Worm (Caenorhabditis elegans): ENCODE results near the gene F11A10.6.
"Not testable (repeated sequence)": the region's sequence is repeated elsewhere in the genome, so short reads cannot be mapped to it uniquely, and the experiment has no call there.

The F11A10.6 gene

DNA sequence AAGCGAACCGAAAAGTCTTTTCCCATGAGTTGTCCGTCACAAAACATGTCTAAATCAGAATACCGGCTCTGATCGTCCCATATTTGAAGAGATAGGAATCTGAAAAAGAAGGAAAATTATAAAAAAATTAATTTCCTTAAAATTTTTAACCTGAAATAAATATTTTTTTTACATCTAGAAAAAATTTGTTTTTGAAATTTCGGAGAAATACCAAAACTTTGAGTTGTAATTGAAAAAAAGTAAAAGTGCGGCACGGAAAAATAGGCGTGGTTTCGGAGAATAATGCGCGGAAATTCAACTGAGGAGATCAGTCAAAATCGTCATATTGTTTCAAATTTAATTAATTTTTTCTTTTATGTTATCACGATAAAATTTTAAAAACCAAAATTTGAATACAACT is at the start of gene F11A10.6:
F11A10.6 (minus strand) TSS at position 101 of the 400 bp plus-strand sequence.
- TF ChIP-seq dao-5 (tag; optimal IDR thresholded peaks at IDR 0.05) (no peak), W03F9.2 (tag; optimal IDR thresholded peaks at IDR 0.05) (no peak), him-1 (tag; optimal IDR thresholded peaks at IDR 0.05) (no peak)

DNA sequence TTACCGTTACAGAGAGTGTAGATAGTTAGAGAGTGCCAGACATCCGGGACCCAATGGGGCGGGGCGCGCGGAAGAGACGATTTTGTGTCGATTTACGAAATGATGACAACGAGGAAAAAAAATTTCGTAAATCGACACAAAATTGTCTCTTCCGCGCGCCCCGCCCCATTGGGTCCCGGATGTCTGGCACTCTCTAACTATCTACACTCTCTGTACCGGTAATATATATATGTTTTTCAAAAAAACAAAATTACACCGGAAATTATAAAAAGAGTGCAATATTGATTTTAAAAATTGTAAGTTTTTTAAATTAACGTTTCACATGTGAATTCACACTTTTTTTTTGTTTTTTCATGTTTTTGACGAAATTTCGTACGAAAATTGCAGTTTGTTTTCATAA is 48.6 kb upstream of the F11A10.6 start, which contains the start of gene B0001.4:
B0001.4 (minus strand) TSS at position 101 of the 400 bp plus-strand sequence.
- TF ChIP-seq him-1, dao-5, W03F9.2 (tag; optimal IDR thresholded peaks at IDR 0.05): not testable (repeated sequence)

DNA sequence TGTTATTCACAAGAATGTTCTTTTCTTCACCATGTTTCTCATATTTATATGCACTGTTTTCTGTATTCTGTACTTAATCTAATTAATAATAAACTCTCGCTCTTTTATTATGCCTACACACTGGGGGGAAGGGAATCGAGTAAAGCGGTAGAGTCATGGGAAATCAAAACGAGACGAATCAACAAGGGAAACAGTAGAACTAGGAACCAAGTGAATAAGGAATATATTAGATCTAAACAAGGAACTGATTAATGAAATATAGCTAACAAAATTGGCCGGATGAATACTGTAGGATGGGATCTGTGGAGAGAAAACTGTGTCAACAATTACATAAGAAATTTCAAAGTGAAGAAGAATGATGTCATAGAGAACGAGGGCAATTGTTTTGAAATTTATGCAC is 45.5 kb upstream of the F11A10.6 start:
- TF ChIP-seq dao-5 (tag; optimal IDR thresholded peaks at IDR 0.05) = no peak
- no peak for TF ChIP-seq him-1 (tag; optimal IDR thresholded peaks at IDR 0.05)
- TF ChIP-seq W03F9.2 (tag; optimal IDR thresholded peaks at IDR 0.05) = no peak

DNA sequence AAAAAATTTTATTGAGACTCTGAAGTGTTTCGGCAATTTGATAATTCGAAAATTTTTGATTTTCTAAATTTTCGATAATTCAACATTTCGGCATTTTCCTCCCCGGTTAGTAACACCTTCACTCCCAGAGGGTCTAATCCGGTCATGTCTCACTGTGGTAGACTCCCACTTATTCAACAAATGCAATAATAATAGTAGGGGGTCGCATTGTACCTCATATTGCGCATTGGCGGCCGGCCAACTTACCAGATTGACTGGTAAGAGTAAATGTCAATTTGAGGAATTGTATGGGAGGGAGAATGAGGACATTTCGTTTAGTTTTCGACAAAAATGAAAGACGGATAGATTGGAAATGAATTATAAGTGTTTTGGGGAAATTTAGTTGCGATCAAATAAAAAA is 44.3 kb upstream of the F11A10.6 start:
- TF ChIP-seq W03F9.2 (tag; optimal IDR thresholded peaks at IDR 0.05) = no peak
- TF ChIP-seq him-1 (tag; optimal IDR thresholded peaks at IDR 0.05) = no peak
- no peak for TF ChIP-seq dao-5 (tag; optimal IDR thresholded peaks at IDR 0.05)

DNA sequence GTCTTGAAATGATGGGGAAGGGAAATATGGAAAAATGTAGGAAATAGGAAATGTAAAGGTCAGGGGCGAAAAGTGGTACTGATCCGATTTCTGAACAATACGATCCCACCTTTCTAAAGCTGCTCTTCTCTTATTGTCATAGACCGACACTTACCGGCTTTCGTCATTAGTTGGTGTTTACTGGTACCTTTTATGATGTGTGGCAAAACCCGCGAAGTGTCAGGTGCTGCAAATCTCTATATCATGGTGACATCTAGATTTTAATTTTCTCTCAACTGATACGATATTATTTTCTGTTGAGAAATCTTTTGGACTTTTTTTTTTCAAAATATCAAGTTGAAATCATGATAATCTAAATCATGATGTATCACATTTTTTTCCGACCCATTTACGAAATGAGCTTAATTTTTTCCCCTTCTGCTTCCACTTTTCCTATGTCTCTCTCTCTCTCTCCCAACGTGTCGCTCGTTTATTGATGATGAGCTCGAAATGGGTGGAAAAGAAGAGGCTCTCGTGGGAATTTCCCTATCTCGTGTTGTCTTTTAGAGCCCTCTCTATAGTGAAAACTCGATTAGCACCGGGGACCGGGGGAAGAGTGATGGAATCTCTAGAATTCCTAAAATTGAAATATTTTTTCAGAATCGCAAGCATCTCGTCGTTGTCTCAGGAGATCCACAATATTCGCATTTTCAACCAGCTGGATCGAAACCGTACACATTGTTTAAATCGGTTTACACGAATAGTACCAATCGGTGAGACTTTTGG is 42.0 kb upstream of the F11A10.6 start:
- no peak for TF ChIP-seq him-1 (tag; optimal IDR thresholded peaks at IDR 0.05)

DNA sequence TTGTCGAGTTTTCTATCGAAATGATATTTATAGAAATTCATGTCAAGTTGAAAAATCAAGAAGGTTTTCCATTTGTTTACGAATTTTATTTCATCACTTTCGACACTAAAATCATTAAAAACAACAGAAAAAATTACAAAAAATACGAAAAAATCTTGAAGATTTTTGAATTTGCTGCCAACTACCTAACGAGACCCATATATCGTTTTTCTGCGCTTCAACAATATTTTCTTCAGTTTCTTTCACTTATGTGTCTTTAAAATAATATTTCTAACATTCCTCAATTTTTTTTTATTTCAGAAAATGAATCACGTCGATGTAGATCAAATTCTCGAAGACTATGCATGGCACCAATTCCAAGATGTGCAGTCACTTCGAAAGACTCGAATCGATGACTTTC is 39.8 kb upstream of the F11A10.6 start, which contains the start of gene lin-24:
lin-24 (plus strand) TSS at position 301 of the 400 bp plus-strand sequence.
- TF ChIP-seq dao-5 (tag; optimal IDR thresholded peaks at IDR 0.05) = no peak
- TF ChIP-seq W03F9.2 (tag; optimal IDR thresholded peaks at IDR 0.05) = no peak
- TF ChIP-seq him-1 (tag; optimal IDR thresholded peaks at IDR 0.05) = no peak

DNA sequence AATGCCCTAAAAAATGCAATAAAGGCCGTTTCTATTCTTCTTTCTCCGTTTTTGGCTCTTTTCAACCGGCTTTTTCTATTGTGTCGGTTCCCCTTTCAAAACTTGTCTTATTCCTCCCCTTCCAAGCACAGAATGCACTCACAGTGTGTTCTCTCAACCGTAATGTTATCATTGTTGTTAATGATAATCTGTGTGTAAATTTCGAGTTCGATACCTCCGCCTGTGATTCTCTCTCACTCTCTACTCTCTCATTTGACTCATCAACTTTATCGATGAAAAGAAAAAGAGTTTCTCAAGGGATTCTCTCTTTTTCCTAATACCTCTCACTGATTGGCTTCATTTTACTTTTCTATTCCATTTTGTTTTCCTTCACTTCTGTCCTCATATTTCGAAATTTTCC is 39.3 kb upstream of the F11A10.6 start:
- no peak for TF ChIP-seq dao-5 (tag; optimal IDR thresholded peaks at IDR 0.05)
- no peak for TF ChIP-seq him-1 (tag; optimal IDR thresholded peaks at IDR 0.05)
- TF ChIP-seq W03F9.2 (tag; optimal IDR thresholded peaks at IDR 0.05) = no peak

DNA sequence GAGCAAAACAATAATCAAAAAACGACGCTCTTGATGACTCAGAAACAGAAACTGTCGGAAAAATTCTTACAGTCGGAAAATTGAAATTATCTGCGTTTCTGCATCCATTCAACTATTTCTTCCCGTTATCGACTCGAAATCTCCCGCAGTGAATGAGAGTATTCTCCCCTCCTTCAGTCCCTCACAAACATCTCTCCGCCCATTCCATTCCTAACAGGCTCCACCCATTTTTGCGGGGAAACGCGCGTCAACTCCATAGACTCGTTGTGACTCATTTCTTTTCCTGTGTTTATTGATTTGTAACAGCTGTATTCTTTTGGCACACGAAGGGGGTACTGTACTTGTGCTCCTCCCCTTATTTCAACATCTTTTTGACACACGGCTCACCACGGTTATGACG is 38.4 kb upstream of the F11A10.6 start:
- TF ChIP-seq him-1 (tag; optimal IDR thresholded peaks at IDR 0.05) (no peak), W03F9.2 (tag; optimal IDR thresholded peaks at IDR 0.05) (no peak), dao-5 (tag; optimal IDR thresholded peaks at IDR 0.05) (no peak)

DNA sequence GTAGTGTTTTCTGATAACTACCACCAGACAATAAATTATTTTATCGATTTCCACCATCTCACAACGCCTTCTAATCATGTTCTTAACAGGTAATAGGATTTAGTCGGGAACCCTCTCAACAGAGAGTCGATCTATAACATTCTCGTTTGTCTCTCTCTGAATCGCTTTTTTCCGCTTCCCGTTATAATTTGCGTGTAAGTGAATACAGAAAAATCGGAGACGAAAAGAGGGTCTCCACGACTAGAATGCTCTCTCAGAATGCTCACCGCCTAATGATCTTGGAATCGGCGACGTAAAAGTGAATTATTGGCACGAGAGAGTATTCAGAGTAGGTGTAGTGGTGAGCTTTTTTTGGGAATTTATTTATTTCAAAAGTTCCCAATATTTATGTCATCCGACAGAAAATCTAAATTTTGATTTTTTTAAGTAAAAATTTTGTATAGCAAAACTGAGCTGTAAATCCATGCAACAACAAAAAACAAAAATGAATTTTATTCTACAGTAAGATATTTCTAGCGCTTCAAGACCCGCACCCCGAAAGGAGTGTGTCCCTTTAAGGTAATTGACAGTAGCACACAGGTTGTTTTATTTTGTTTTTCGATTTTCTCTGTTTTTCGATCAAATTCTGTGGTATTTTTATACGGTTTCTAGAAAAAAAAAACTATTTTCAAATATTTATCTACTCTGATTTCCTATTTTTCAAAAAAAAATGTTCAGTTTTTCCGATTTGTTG is 37.5 kb upstream of the F11A10.6 start:
- TF ChIP-seq W03F9.2 (tag; optimal IDR thresholded peaks at IDR 0.05) = no peak
- TF ChIP-seq dao-5 (tag; optimal IDR thresholded peaks at IDR 0.05) = no peak
- no peak for TF ChIP-seq him-1 (tag; optimal IDR thresholded peaks at IDR 0.05)

DNA sequence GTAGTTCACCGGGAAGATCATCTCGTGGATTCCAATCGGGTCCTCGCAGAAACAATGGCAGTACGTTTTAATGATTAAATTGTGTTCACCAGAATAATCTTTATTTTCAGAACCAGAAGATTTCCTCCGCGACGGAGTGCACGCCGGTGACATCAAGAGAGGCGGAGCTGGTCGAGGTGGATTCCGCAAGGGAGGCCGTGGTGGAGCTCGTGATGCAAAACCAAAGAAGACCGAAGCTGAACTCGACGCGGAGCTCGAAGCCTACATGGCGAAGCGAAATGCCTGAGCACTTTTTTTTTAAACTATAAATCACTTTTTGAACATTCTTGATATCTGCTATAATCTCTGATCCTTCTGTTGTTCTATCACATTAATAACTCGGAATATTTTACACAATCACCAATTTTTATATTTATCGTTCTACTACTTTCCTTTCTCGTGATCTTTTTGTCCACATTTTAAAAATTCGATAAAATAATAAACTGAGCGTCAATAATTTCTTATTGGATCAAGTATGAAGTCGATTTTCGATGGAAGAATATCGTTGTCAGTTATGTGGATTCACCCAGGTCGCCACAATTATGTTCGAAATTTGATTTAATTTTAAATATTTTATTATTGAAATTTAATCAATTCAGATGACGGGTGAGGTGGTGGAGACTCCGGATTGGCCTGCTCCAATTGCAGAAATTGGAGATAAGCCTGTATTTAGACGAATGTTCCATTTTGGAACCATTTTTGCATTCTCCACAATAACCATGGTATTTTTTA is 35.0 kb upstream of the F11A10.6 start, which contains the start of gene dhhc-6:
dhhc-6 (plus strand) TSS at position 639 of the 771 bp plus-strand sequence.
- TF ChIP-seq dao-5 (tag; optimal IDR thresholded peaks at IDR 0.05) (no peak), him-1 (tag; optimal IDR thresholded peaks at IDR 0.05) (no peak), W03F9.2 (tag; optimal IDR thresholded peaks at IDR 0.05) (no peak)

DNA sequence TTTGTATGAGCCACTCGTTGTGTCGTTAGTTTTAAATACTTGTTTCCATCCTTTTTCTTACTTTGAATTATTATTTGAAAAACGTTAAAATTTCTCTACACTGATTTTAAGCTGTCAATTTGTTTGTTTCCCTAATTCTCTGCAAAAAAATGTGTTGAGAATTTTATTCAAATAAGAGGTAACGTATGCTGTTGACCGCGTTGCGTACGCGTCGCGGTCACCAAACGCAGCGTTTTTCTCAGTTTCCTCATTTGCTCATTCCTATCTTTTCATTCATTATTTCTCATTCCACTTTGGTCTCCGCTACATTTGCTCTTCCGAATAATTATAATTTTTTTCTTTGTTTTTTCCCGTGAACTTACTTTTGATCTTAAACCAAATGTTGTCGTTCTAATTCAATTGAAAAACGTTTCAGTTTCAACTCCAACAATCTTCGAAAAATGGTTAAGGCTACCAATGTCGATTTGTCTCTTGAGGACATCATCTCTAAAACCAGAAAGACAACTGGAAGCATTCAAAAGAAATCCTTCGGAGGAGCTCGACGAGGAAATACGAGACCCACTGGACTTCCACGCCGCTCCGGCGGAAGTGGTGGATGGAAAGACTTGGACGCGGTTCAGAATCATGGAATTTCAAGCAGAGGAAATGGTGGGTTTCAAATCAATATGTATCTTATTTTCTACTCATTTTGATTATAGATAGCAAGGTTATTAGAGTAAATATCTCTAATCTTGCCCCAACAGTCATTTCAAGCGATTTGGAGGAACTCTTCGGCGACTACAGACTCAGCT is 33.6 kb upstream of the F11A10.6 start, which contains the start of gene aly-3:
aly-3 (plus strand) TSS at position 409 of the 791 bp plus-strand sequence.
- TF ChIP-seq W03F9.2 (tag; optimal IDR thresholded peaks at IDR 0.05) = no peak
- TF ChIP-seq him-1 (tag; optimal IDR thresholded peaks at IDR 0.05) = no peak
- no peak for TF ChIP-seq dao-5 (tag; optimal IDR thresholded peaks at IDR 0.05)

DNA sequence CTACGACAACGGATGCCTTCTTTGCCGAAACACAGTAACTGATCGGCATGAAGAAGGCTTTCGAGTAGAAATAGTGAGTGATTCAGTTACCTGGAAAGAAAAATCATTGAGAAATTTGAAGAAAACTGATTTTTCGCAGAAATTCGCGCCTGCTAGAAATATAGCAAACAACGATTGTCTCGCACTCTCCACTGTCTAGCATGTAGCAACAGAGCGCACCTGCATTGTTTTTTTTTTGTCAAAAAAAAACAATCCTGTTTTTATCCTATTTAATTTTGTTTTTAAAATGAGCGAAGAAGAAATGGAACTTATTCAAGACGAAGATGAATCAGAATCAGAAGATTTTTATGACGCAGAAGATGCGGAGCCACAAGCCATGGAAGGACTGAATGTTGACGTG is 31.6 kb upstream of the F11A10.6 start, which contains the start of the genes ddb-1 and M18.6:
ddb-1 (minus strand) TSS at position 90 of the 400 bp plus-strand sequence.
M18.6 (plus strand) TSS at position 235 of the 400 bp plus-strand sequence.
- TF ChIP-seq dao-5 (tag; optimal IDR thresholded peaks at IDR 0.05) (no peak), W03F9.2 (tag; optimal IDR thresholded peaks at IDR 0.05) (peak; percentile 53), him-1 (tag; optimal IDR thresholded peaks at IDR 0.05) (no peak)

Measured in whole organism, L4/young adult.